Worm (Caenorhabditis elegans): ENCODE results near the gene Y73B6BL.44.

DNA sequence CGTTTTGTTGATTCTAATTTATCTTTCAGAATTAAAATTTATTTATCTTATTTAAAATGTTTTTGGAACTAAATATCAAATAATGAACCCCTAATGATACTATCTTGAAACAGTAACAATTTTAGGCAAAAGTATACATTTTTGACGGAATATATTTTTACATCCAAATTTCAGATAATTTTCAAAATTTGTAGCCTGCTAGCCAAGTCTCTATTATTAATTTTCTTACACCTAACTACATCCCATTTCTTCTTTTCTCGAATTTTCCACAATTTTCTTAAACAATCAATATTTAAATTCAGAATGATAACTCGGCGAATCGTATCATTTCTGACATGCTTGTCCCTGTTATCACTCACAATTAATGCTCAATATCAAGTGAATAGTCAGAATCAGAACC lies 13.0 kb downstream of the Y73B6BL.44 start, which contains the start of gene pqn-89:
- TF ChIP-seq egl-43 (GFP tag; IDR thresholded peaks at IDR 0.05) (no peak), nhr-237 (tag; optimal IDR thresholded peaks at IDR 0.05) (no peak), Y48G9A.11 (GFP tag; IDR thresholded peaks at IDR 0.05) (no peak), sdz-12 (GFP tag; optimal IDR thresholded peaks at IDR 0.05) (no peak), zag-1 (tag; optimal IDR thresholded peaks at IDR 0.05) (no peak), nhr-11 (tag; optimal IDR thresholded peaks at IDR 0.05) (no peak), R02D3.7 (tag; optimal IDR thresholded peaks at IDR 0.05) (no peak), ztf-11 (tag; optimal IDR thresholded peaks at IDR 0.05) (no peak)
